Fruit fly (Drosophila melanogaster): Measurements from ENCODE around the gene CG33928.

The CG33928 gene

DNA sequence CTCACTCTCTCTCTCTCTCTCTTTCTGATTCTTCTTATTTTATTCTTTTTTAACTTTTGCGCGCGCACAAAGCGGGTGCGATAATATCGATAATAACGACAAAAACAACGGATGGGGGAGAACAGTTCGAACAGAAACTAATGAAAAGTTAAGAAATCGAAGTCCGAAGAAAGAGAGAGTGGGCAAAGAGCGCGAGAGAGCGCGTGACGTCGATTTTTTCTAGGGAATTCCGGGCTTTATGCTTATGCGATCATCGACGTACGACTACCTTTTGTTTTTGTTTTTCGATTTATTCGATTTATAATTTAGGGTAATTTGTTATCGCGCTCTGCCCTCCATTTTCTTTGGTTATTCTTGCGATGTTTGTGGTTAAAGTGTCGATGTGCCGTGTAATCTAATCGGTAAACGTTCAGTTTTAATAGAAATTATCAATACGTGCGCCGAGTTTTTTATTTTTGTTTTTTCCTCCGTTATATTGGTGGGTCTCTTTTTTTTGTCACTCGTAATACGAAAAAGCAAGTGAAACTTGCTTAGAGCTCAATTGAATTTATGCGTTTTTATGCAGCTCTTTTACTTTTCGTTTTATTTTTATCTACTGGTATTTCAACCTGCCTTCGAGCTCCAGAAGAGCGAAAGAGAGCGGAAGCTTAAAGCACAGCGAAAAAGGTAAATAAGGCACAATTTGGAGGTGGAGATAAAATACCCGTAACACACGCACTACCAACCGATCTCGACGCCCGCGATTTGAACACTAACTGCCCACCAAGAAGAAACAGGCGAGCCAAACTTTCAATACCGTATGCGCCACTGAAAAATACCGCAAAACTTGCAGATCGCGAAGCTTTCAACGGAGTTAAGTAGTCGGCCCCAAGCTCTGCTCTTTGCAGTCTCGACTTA lies 13.5 kb upstream of the CG33928 start, which contains the start of gene dl (continued):
- TF ChIP-seq dm (GFP tag; optimal IDR thresholded peaks at IDR 0.05) (no peak), CG18262 (tag; optimal IDR thresholded peaks at IDR 0.05) (peak; percentile 5), al (GFP tag; IDR thresholded peaks at IDR 0.05) (no peak), CG11723 (GFP tag; optimal IDR thresholded peaks at IDR 0.05) (no peak), CG15601 (tag; optimal IDR thresholded peaks at IDR 0.05) (no peak), CG15011 (GFP tag; optimal IDR thresholded peaks at IDR 0.05) (no peak), Oli (tag; optimal IDR thresholded peaks at IDR 0.05) (no peak), crol (GFP tag; IDR thresholded peaks at IDR 0.05) (no peak), mirr (GFP tag; optimal IDR thresholded peaks at IDR 0.05) (peak; percentile 21), sd (tag; optimal IDR thresholded peaks at IDR 0.05) (peak; percentile 68), vfl (GFP tag; optimal IDR thresholded peaks at IDR 0.05) (no peak), CTCF (GFP tag; optimal IDR thresholded peaks at IDR 0.05) (no peak), dati (GFP tag; IDR thresholded peaks at IDR 0.05) (no peak), Doc2 (GFP tag; IDR thresholded peaks at IDR 0.05) (no peak), dpn (GFP tag; optimal IDR thresholded peaks at IDR 0.05) (no peak), CG13123 (GFP tag; optimal IDR thresholded peaks at IDR 0.05) (no peak), CG32767 (GFP tag; IDR thresholded peaks at IDR 0.05) (no peak), CG14441 (GFP tag; IDR thresholded peaks at IDR 0.05) (no peak), Nf-YA (GFP tag; IDR thresholded peaks at IDR 0.05) (no peak), row (GFP tag; IDR thresholded peaks at IDR 0.05) (peak; percentile 55; the same call in 2 of the 3 replicates), CG10366 (GFP tag; IDR thresholded peaks at IDR 0.05) (no peak), E2f1 (GFP tag; IDR thresholded peaks at IDR 0.05) (no peak; the same call in 1 of the 2 replicates), hb (GFP tag; IDR thresholded peaks at IDR 0.05; ENCODE audit: partially characterized antibody) (no peak), Dip2 (GFP tag; IDR thresholded peaks at IDR 0.05) (no peak), bowl (GFP tag; IDR thresholded peaks at IDR 0.05) (no peak), Awh (GFP tag; IDR thresholded peaks at IDR 0.05) (0 out of 2 replicates have a peak, but pooled peaks have one; percentile 7), B-H1 (GFP tag; IDR thresholded peaks at IDR 0.05) (no peak), Sry-β (GFP tag; optimal IDR thresholded peaks at IDR 0.05) (no peak), psq (GFP tag; optimal IDR thresholded peaks at IDR 0.05) (no peak), ab (GFP tag; optimal IDR thresholded peaks at IDR 0.05) (no peak), CG10979 (tag; optimal IDR thresholded peaks at IDR 0.05) (no peak), esg (GFP tag; conservative IDR thresholded peaks at IDR 0.05) (no peak), jumu (GFP tag; optimal IDR thresholded peaks at IDR 0.05) (no peak), Adf1 (GFP tag; IDR thresholded peaks at IDR 0.05) (no peak; the same call in 1 of the 2 replicates), CG8281 (tag; optimal IDR thresholded peaks at IDR 0.05) (no peak), CG7372 (GFP tag; IDR thresholded peaks at IDR 0.05) (no peak), fd96Cb (tag; optimal IDR thresholded peaks at IDR 0.05) (no peak), Pdp1 (GFP tag; optimal IDR thresholded peaks at IDR 0.05) (peak in 1 of 2 experiments; percentile 81), NfI (GFP tag; optimal IDR thresholded peaks at IDR 0.05) (no peak), CG8388 (GFP tag; optimal IDR thresholded peaks at IDR 0.05) (no peak), Fer1 (GFP tag; optimal IDR thresholded peaks at IDR 0.05) (no peak), chn (GFP tag; optimal IDR thresholded peaks at IDR 0.05) (no peak), CG6683 (GFP tag; optimal IDR thresholded peaks at IDR 0.05) (no peak), Antp (GFP tag; optimal IDR thresholded peaks at IDR 0.05) (no peak), zfh1 (GFP tag; IDR thresholded peaks at IDR 0.05) (no peak), shn (GFP tag; optimal IDR thresholded peaks at IDR 0.05) (no peak), CG3726 (GFP tag; IDR thresholded peaks at IDR 0.05) (no peak), schlank (tag; optimal IDR thresholded peaks at IDR 0.05) (peak; percentile 12), CG8765 (GFP tag; IDR thresholded peaks at IDR 0.05) (no peak), Max (GFP tag; optimal IDR thresholded peaks at IDR 0.05) (no peak), eve (GFP tag; optimal IDR thresholded peaks at IDR 0.05) (peak in 1 of 2 experiments; percentile 83)
